Worm (Caenorhabditis elegans) whole organism, young adult: ENCODE measurements around the gene parp-2.
A peak's percentile ranks its signal among the peaks of the same experiment; 100 is the strongest.

ENCODE experiments used
- F22D6.2 ChIP-seq: sonication (generic microtip); optimal IDR thresholded peaks from 2 replicates; lab custom pipeline; 2016; ENCODE audit warnings: mild to moderate bottlenecking, missing genetic modification characterization, missing compliant biosample characterization
- F55B11.4 ChIP-seq: sonication (generic microtip); optimal IDR thresholded peaks from 2 replicates; lab custom pipeline; 2016; ENCODE audit warnings: missing compliant biosample characterization, missing genetic modification characterization, borderline replicate concordance; ENCODE audit not compliant: insufficient read depth
- Y53G8AR.9 ChIP-seq: fragments of 200-800 bp; sonication (Bioruptor generic); conservative IDR thresholded peaks from 2 replicates; pipeline ENCODE4 v1.3.6; 2022; ENCODE audit warnings: missing genetic modification reagents, missing genetic modification characterization, missing compliant biosample characterization
- ama-1 ChIP-seq, 3 experiments: fragments of 150-350 bp in 1 of 3; sonication (generic microtip) in 2 of 3; optimal IDR thresholded peaks; 2 replicates each; lab custom pipeline; 2014 to 2018; ENCODE audit warnings: missing biosample characterization in 2 of 3, missing genetic modification characterization in 2 of 3, missing genetic modification reagents in 2 of 3
- atf-7 ChIP-seq: sonication (generic microtip); optimal IDR thresholded peaks from 2 replicates; lab custom pipeline; 2017; ENCODE audit warnings: mild to moderate bottlenecking, missing genetic modification characterization, missing compliant biosample characterization
- attf-5 ChIP-seq: fragments of 200-800 bp; sonication (Bioruptor generic); optimal IDR thresholded peaks from 2 replicates; lab custom pipeline; 2018; ENCODE audit warnings: mild to moderate bottlenecking, missing genetic modification characterization, missing compliant biosample characterization
- cebp-1 ChIP-seq, 2 experiments: fragments of 200-800 bp in 1 of 2; sonication (Bioruptor generic) in 1 of 2; sonication (generic microtip) in 1 of 2; IDR thresholded peaks in 1 of 2; optimal IDR thresholded peaks in 1 of 2; 2 replicates each; pipeline versions ENCODE4 v1.3.6 to Lab custom; 2017 to 2022; ENCODE audit warnings: missing compliant biosample characterization in 2 of 2, missing genetic modification characterization in 2 of 2, mild to moderate bottlenecking in 1 of 2, missing genetic modification reagents in 1 of 2, moderate library complexity in 1 of 2
- cebp-2 ChIP-seq: fragments of 200-800 bp; sonication (Bioruptor generic); IDR thresholded peaks from 2 replicates; pipeline ENCODE4 v1.3.6; 2022; ENCODE audit warnings: missing genetic modification characterization, missing compliant biosample characterization
- ceh-79 ChIP-seq: sonication (generic microtip); optimal IDR thresholded peaks from 2 replicates; lab custom pipeline; 2017; ENCODE audit warnings: mild to moderate bottlenecking, missing genetic modification characterization, missing compliant biosample characterization
- chd-7 ChIP-seq: sonication (generic microtip); optimal IDR thresholded peaks from 2 replicates; lab custom pipeline; 2016; ENCODE audit warnings: mild to moderate bottlenecking, missing genetic modification characterization, moderate library complexity, missing compliant biosample characterization
- die-1 ChIP-seq: sonication (generic microtip); optimal IDR thresholded peaks from 2 replicates; lab custom pipeline; 2016; ENCODE audit warnings: missing genotype, mild to moderate bottlenecking, missing genetic modification characterization, missing compliant biosample characterization
- dox-1 ChIP-seq: fragments of 200-800 bp; sonication (Bioruptor generic); IDR thresholded peaks from 2 replicates; pipeline ENCODE4 v1.3.6; 2022; ENCODE audit warnings: missing genetic modification reagents, missing genetic modification characterization, missing compliant biosample characterization
- dpl-1 ChIP-seq: fragments of 150-350 bp; optimal IDR thresholded peaks from 2 replicates; lab custom pipeline; 2014; ENCODE audit warnings: missing biosample characterization, missing genetic modification reagents, missing genetic modification characterization
- egl-18 ChIP-seq: fragments of 200-800 bp; sonication (Bioruptor generic); IDR thresholded peaks from 2 replicates; pipeline ENCODE4 v1.3.6; 2022; ENCODE audit warnings: missing genetic modification reagents, missing genetic modification characterization, missing compliant biosample characterization
- egl-44 ChIP-seq: fragments of 200-800 bp; sonication (Bioruptor generic); IDR thresholded peaks from 2 replicates; pipeline ENCODE4 v1.3.6; 2022; ENCODE audit warnings: missing genetic modification reagents, missing genetic modification characterization, missing compliant biosample characterization
- him-1 ChIP-seq: sonication (generic microtip); optimal IDR thresholded peaks from 2 replicates; lab custom pipeline; 2016; ENCODE audit warnings: missing genotype, missing genetic modification reagents, missing genetic modification characterization, missing compliant biosample characterization
- hlh-26 ChIP-seq: fragments of 200-800 bp; sonication (Bioruptor generic); conservative IDR thresholded peaks from 2 replicates; pipeline ENCODE4 v1.3.6; 2022; ENCODE audit warnings: missing genetic modification reagents, missing genetic modification characterization, missing compliant biosample characterization
- hmg-1.2 ChIP-seq: fragments of 200-800 bp; sonication (Bioruptor generic); IDR thresholded peaks from 2 replicates; pipeline ENCODE4 v1.3.6; 2022; ENCODE audit warnings: missing genetic modification reagents, missing genetic modification characterization, missing compliant biosample characterization
- let-607 ChIP-seq, 2 experiments: fragments of 200-800 bp in 1 of 2; sonication (Bioruptor generic) in 1 of 2; sonication (generic microtip) in 1 of 2; optimal IDR thresholded peaks; 2 replicates each; lab custom pipeline; 2016 to 2018; ENCODE audit warnings: mild to moderate bottlenecking in 2 of 2, missing compliant biosample characterization in 2 of 2, missing genetic modification characterization in 2 of 2, moderate library complexity in 2 of 2, missing genotype in 1 of 2
- lin-35 ChIP-seq, 3 experiments: fragments of 150-350 bp in 2 of 3; sonication (generic microtip) in 1 of 3; optimal IDR thresholded peaks; 2 replicates each; lab custom pipeline; 2014 to 2018; ENCODE audit warnings: missing biosample characterization in 3 of 3, missing genetic modification characterization in 3 of 3, missing genetic modification reagents in 3 of 3
- lin-40 ChIP-seq: sonication (generic microtip); optimal IDR thresholded peaks from 2 replicates; lab custom pipeline; 2016; ENCODE audit warnings: missing genetic modification characterization, mild to moderate bottlenecking, missing compliant biosample characterization, missing genotype, missing genetic modification reagents
- lin-54 ChIP-seq: fragments of 200-800 bp; sonication (Bioruptor generic); optimal IDR thresholded peaks from 2 replicates; lab custom pipeline; 2018; ENCODE audit warnings: mild to moderate bottlenecking, missing genetic modification characterization, missing compliant biosample characterization
- lsl-1 ChIP-seq: fragments of 200-800 bp; sonication (Bioruptor generic); optimal IDR thresholded peaks from 2 replicates; lab custom pipeline; 2018; ENCODE audit warnings: mild to moderate bottlenecking, missing genetic modification characterization, moderate library complexity, missing compliant biosample characterization
- lsy-27 ChIP-seq: sonication (generic microtip); optimal IDR thresholded peaks from 2 replicates; lab custom pipeline; 2017; ENCODE audit warnings: missing genetic modification characterization, mild to moderate bottlenecking, missing compliant biosample characterization, antibody characterized with exemption, missing genotype, borderline replicate concordance; ENCODE audit not compliant: insufficient read depth
- madf-3 ChIP-seq: fragments of 200-800 bp; sonication (Bioruptor generic); IDR thresholded peaks from 2 replicates; pipeline ENCODE4 v1.3.6; 2022; ENCODE audit warnings: missing genetic modification reagents, missing genetic modification characterization, missing compliant biosample characterization
- madf-6 ChIP-seq: fragments of 200-800 bp; sonication (Bioruptor generic); IDR thresholded peaks from 2 replicates; pipeline ENCODE4 v1.3.6; 2022; ENCODE audit warnings: missing genetic modification reagents, missing genetic modification characterization, missing compliant biosample characterization
- madf-8 ChIP-seq: fragments of 200-800 bp; sonication (Bioruptor generic); conservative IDR thresholded peaks from 2 replicates; pipeline ENCODE4 v1.3.6; 2022; ENCODE audit warnings: missing genetic modification reagents, missing genetic modification characterization, missing compliant biosample characterization
- mcd-1 ChIP-seq: fragments of 200-800 bp; sonication (Bioruptor generic); IDR thresholded peaks from 2 replicates; pipeline ENCODE4 v1.3.6; 2022; ENCODE audit warnings: missing genetic modification reagents, missing genetic modification characterization, missing compliant biosample characterization
- mes-4 ChIP-seq: sonication (generic microtip); optimal IDR thresholded peaks from 2 replicates; lab custom pipeline; 2016; ENCODE audit warnings: missing genotype, missing genetic modification characterization, missing compliant biosample characterization
- nfyb-1 ChIP-seq: fragments of 200-800 bp; sonication (Bioruptor generic); IDR thresholded peaks from 2 replicates; pipeline ENCODE4 v1.3.6; 2022; ENCODE audit warnings: missing genetic modification reagents, missing genetic modification characterization, missing compliant biosample characterization
- nhr-120 ChIP-seq: fragments of 200-800 bp; sonication (Bioruptor generic); IDR thresholded peaks from 2 replicates; pipeline ENCODE4 v1.3.6; 2022; ENCODE audit warnings: missing genetic modification characterization, missing compliant biosample characterization
- nhr-80 ChIP-seq: sonication (generic microtip); optimal IDR thresholded peaks from 2 replicates; lab custom pipeline; 2016; ENCODE audit warnings: missing genetic modification characterization, missing compliant biosample characterization
- nhr-90 ChIP-seq: sonication (generic microtip); optimal IDR thresholded peaks from 2 replicates; lab custom pipeline; 2016; ENCODE audit warnings: missing genotype, mild to moderate bottlenecking, missing genetic modification characterization, missing compliant biosample characterization
- rpc-1 ChIP-seq, 2 experiments: fragments of 150-350 bp in 1 of 2; sonication (generic microtip) in 1 of 2; optimal IDR thresholded peaks; 2 replicates each; lab custom pipeline; 2014 to 2018; ENCODE audit warnings: missing biosample characterization in 1 of 2, missing genetic modification characterization in 1 of 2, missing genetic modification reagents in 1 of 2, missing genotype in 1 of 2
- sea-2 ChIP-seq: fragments of 200-800 bp; sonication (Bioruptor generic); IDR thresholded peaks from 2 replicates; pipeline ENCODE4 v1.3.6; 2022; ENCODE audit warnings: missing genetic modification characterization, missing compliant biosample characterization
- somi-1 ChIP-seq: fragments of 200-800 bp; sonication (Bioruptor generic); optimal IDR thresholded peaks from 2 replicates; lab custom pipeline; 2018; ENCODE audit warnings: mild to moderate bottlenecking, missing genetic modification characterization, missing compliant biosample characterization
- tbp1 ChIP-seq: fragments of 200-800 bp; sonication (Bioruptor generic); optimal IDR thresholded peaks from 2 replicates; lab custom pipeline; 2018; ENCODE audit warnings: mild to moderate bottlenecking, missing genetic modification characterization, missing compliant biosample characterization
- unc-130 ChIP-seq: sonication (generic microtip); optimal IDR thresholded peaks from 2 replicates; lab custom pipeline; 2016; ENCODE audit warnings: missing genetic modification reagents, missing genetic modification characterization, missing compliant biosample characterization
- xnd-1 ChIP-seq: sonication (generic microtip); optimal IDR thresholded peaks from 2 replicates; lab custom pipeline; 2016; ENCODE audit warnings: missing genotype, missing genetic modification reagents, missing genetic modification characterization, missing compliant biosample characterization
- zim-3 ChIP-seq: sonication (generic microtip); optimal IDR thresholded peaks from 2 replicates; lab custom pipeline; 2017; ENCODE audit warnings: mild to moderate bottlenecking, missing genetic modification characterization, moderate library complexity, missing compliant biosample characterization
- ztf-26 ChIP-seq: sonication (generic microtip); optimal IDR thresholded peaks from 2 replicates; lab custom pipeline; 2017; ENCODE audit warnings: missing genetic modification characterization, missing compliant biosample characterization

parp-2 gene

ce11 chrII:9597516-9598047 is 4.7 kb downstream of the parp-2 start, which contains the start of gene mrpl-53 (continued):
- no peak; the same call in 1 of the 2 replicates for TF ChIP-seq cebp-1 (GFP tag; IDR thresholded peaks at IDR 0.05; lab: Robert Waterston, UW)
- peak; percentile 19 for TF ChIP-seq cebp-1 (tag; optimal IDR thresholded peaks at IDR 0.05; lab: Kevin White, UChicago)
- TF ChIP-seq madf-8 (GFP tag; lab: Robert Waterston, UW), result no peak
- 0 out of 2 replicates have a peak, but pooled peaks have one; percentile 29 for TF ChIP-seq madf-3
- no peak for TF ChIP-seq chd-7 (tag; lab: Kevin White, UChicago)
- TF ChIP-seq lin-35 (GFP tag; optimal IDR thresholded peaks at IDR 0.05; lab: Kevin White, UChicago), result peak in 1 of 3 experiments; percentile 44
- no peak for TF ChIP-seq nhr-120

- TF ChIP-seq mcd-1 (GFP tag; lab: Robert Waterston, UW) (no peak), nhr-80 (tag; lab: Kevin White, UChicago) (peak; percentile 34), dpl-1 (no peak), ceh-79 (no peak), nfyb-1 (GFP tag; lab: Robert Waterston, UW) (no peak)
These were observed 7.3 kb downstream of the parp-2 start for ce11 chrII:9600022-9600722.

ce11 chrII:9601069-9601468 is 8.2 kb downstream of the parp-2 start:
- TF ChIP-seq hlh-26 (GFP tag; lab: Robert Waterston, UW) (no peak), zim-3 (no peak), somi-1 (peak; percentile 64), die-1 (tag; lab: Kevin White, UChicago) (no peak), nhr-80 (tag; lab: Kevin White, UChicago) (peak; percentile 83), sea-2 (GFP tag; lab: Robert Waterston, UW) (no peak), lsl-1 (GFP tag; lab: Kevin White, UChicago) (no peak), egl-44 (GFP tag; lab: Robert Waterston, UW) (0 out of 2 replicates have a peak, but pooled peaks have one; percentile 42), ztf-26 (peak; percentile 50), lin-54 (GFP tag; lab: Kevin White, UChicago) (peak; percentile 9), F55B11.4 (no peak), unc-130 (GFP tag; lab: Kevin White, UChicago) (no peak), cebp-1 (GFP tag; IDR thresholded peaks at IDR 0.05; lab: Robert Waterston, UW) (no peak), cebp-1 (tag; optimal IDR thresholded peaks at IDR 0.05; lab: Kevin White, UChicago) (peak; percentile 33), lin-40 (peak; percentile 58), dox-1 (GFP tag; lab: Robert Waterston, UW) (0 out of 2 replicates have a peak, but pooled peaks have one; percentile 21), let-607 (tag; optimal IDR thresholded peaks at IDR 0.05; lab: Kevin White, UChicago) (peak; percentile 74 to 83), hmg-1.2 (0 out of 2 replicates have a peak, but pooled peaks have one; percentile 15), nhr-90 (tag; lab: Kevin White, UChicago) (no peak), egl-18 (GFP tag; lab: Robert Waterston, UW) (no peak), chd-7 (tag; lab: Kevin White, UChicago) (peak; percentile 49), lsy-27 (tag; lab: Kevin White, UChicago) (no peak), madf-6 (GFP tag; lab: Robert Waterston, UW) (no peak), xnd-1 (tag; lab: Kevin White, UChicago) (no peak), tbp1 (peak; percentile 29), attf-5 (GFP tag; lab: Kevin White, UChicago) (no peak), atf-7 (peak; percentile 43), ama-1 (optimal IDR thresholded peaks at IDR 0.05; lab: Kevin White, UChicago) (peak; percentile 84), ama-1 (GFP tag; optimal IDR thresholded peaks at IDR 0.05; lab: Kevin White, UChicago) (no peak), Y53G8AR.9 (GFP tag; lab: Robert Waterston, UW) (0 out of 2 replicates have a peak, but pooled peaks have one; percentile 23), him-1 (tag; lab: Kevin White, UChicago) (no peak), cebp-2 (GFP tag; lab: Robert Waterston, UW) (no peak), lin-35 (GFP tag; optimal IDR thresholded peaks at IDR 0.05; lab: Kevin White, UChicago) (peak in 1 of 3 experiments; percentile 11), mes-4 (tag; lab: Kevin White, UChicago) (no peak), rpc-1 (optimal IDR thresholded peaks at IDR 0.05; lab: Kevin White, UChicago) (no peak), rpc-1 (tag; optimal IDR thresholded peaks at IDR 0.05; lab: Kevin White, UChicago) (no peak), dpl-1 (no peak), F22D6.2 (peak; percentile 59)
